Worm (Caenorhabditis elegans): ENCODE results near the gene Y116A8C.38.
A peak's percentile ranks its signal among the peaks of the same experiment; 100 is the strongest.

Y116A8C.38 gene

DNA sequence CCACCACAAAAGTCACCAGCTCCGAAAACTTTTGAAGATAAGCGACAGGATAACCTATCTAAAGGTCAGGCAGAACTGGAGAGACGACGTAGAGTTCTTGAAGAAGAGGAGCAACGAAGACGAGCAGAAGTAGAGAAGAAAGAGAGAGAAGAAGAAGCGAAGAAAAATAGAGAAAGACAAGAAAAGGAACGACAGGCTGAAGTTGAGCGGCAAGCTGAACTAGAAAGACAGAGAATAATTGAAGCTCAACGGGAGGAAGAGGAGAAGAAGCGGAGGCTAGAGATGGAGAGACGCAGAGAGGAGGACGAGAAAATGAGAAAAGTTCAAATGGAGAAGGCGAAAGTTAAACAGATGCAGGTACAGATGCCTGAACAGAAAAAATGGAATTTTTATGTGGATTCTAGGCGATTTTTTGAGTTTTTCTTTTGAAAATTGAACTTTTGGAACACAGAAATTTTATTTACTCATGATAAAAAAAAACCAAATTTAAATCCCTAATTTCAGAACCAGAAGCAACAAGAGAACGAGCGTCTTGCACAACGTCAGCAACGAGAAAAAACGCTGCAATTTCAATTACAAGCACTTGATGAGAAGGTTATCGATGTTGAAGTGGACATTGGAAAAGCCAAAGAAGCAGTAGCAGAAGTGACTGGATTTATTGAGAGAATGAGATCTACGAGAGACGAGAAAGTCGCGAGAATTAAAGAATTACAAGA, 10.1 kb upstream of the Y116A8C.38 start:
- no peak for TF ChIP-seq ceh-24 (tag; optimal IDR thresholded peaks at IDR 0.05)
- TF ChIP-seq zip-5 (tag; optimal IDR thresholded peaks at IDR 0.05), result no peak
- no peak for TF ChIP-seq K02D7.2 (tag; optimal IDR thresholded peaks at IDR 0.05)
- TF ChIP-seq unc-42 (tag; optimal IDR thresholded peaks at IDR 0.05), result peak; percentile 2
- TF ChIP-seq ahr-1 (tag; optimal IDR thresholded peaks at IDR 0.05), result no peak

DNA sequence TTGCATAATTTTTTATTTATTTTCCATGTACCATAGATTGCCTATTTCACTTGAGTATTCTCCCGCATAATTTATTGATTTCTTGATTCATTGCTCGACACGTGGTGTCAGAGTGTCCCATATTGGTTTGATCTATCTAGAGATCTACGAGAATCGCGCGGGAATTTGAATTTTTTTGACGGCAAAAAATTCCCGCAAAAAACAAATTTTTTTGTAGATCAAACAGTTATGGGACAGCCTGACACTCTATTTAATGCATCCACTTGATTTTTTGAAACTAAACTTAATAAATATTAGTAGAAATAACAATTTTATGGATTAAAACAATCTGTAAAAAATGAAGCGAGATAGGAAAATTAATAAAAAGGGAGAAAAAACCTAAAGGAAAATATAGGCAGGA, 5.4 kb upstream of the Y116A8C.38 start:
- no peak for TF ChIP-seq ref-2 (tag; optimal IDR thresholded peaks at IDR 0.05)
- TF ChIP-seq ceh-24 (tag; optimal IDR thresholded peaks at IDR 0.05), result no peak
- TF ChIP-seq fax-1 (tag; optimal IDR thresholded peaks at IDR 0.05), result no peak

DNA sequence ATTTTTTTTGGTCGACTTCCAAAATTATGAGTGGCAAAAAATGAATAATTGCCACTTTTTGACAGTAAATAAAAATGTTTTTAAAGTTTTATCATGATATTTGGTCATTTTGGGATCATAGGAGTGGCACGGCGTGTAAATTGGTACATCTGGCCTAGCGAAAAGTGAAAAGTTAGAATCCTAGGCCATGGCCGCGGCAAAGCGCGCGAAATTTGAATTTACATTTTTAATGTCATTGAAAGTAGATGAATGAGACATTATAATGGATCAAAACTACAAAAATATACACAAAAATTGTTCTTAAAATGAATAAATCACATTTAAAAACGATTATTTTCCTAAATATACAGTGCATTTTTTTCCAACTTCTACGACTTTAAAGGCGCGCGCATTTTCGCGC, 4.8 kb upstream of the Y116A8C.38 start:
- TF ChIP-seq pag-3 (tag; optimal IDR thresholded peaks at IDR 0.05; ENCODE audit: borderline replicate concordance) (no peak), sox-2 (GFP tag; IDR thresholded peaks at IDR 0.05) (no peak), che-1 (tag; optimal IDR thresholded peaks at IDR 0.05) (no peak), lim-6 (tag; optimal IDR thresholded peaks at IDR 0.05) (no peak), madf-2 (tag; optimal IDR thresholded peaks at IDR 0.05) (no peak), unc-42 (tag; optimal IDR thresholded peaks at IDR 0.05) (no peak), T23F11.4 (GFP tag; optimal IDR thresholded peaks at IDR 0.05) (no peak), fkh-6 (tag; optimal IDR thresholded peaks at IDR 0.05) (no peak)

DNA sequence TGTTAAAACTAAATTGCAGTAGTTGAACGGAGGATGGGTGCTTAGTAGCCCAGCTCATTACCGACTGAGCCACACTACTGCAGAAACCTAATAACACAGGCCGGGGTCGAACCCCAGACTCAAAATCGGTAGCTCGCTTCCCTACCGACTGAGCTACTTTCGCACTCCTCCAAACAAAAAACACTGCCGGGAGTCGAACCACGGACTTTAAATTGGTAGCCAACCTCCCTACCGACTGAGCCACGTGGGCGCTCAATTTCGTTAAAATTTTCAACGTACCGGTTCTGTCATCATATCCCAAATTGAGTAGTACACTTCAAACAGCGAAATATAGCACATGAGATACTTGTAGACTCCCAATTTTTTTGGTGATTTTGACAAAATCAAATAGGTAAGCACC, 19.1 kb downstream of the Y116A8C.38 start:
- TF ChIP-seq sdc-2 (tag; optimal IDR thresholded peaks at IDR 0.05) (no peak), pros-1 (tag; optimal IDR thresholded peaks at IDR 0.05) (no peak), lin-11 (tag; optimal IDR thresholded peaks at IDR 0.05) (no peak), ceh-31 (tag; optimal IDR thresholded peaks at IDR 0.05) (no peak), ttx-3 (tag; optimal IDR thresholded peaks at IDR 0.05) (no peak), ceh-9 (tag; optimal IDR thresholded peaks at IDR 0.05) (no peak), ceh-30 (tag; optimal IDR thresholded peaks at IDR 0.05) (no peak)

DNA sequence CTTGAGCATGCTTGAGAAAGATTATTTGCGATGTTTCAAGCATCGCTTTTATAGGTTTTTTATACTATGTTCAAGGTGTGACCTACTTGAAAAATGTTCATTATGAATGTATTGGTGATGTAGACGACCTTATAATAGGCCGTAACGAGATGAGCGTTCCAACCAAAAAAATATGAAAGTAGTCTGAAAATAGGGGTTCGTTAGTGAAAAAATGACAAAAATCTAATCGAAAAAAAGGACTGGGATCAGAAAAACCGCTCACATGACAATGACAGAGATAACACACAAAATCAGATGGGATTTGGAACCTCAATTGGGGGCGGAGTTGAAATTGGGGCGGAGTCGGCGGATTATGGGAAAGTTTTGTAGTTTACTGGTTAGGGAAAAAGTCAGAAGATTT, 19.5 kb downstream of the Y116A8C.38 start, which contains the start of gene Y116A8C.40:
Y116A8C.40 (minus strand) TSS at position 101 of the 400 bp plus-strand sequence.
- TF ChIP-seq pha-4 (tag; optimal IDR thresholded peaks at IDR 0.05) (no peak), ceh-2 (tag; optimal IDR thresholded peaks at IDR 0.05) (no peak), fax-1 (tag; optimal IDR thresholded peaks at IDR 0.05) (no peak), ref-2 (tag; optimal IDR thresholded peaks at IDR 0.05) (no peak), eyg-1 (tag; optimal IDR thresholded peaks at IDR 0.05) (no peak)

- no peak for TF ChIP-seq unc-55 (GFP tag; optimal IDR thresholded peaks at IDR 0.05)
- TF ChIP-seq sdc-2 (tag; optimal IDR thresholded peaks at IDR 0.05), result no peak
- no peak for TF ChIP-seq zip-5 (tag; optimal IDR thresholded peaks at IDR 0.05)
- TF ChIP-seq pros-1 (tag; optimal IDR thresholded peaks at IDR 0.05), result no peak
- TF ChIP-seq syd-9 (tag; optimal IDR thresholded peaks at IDR 0.05), result no peak
- TF ChIP-seq ceh-31 (tag; optimal IDR thresholded peaks at IDR 0.05), result no peak
- TF ChIP-seq ceh-9 (tag; optimal IDR thresholded peaks at IDR 0.05), result no peak
- TF ChIP-seq pqm-1 (tag; optimal IDR thresholded peaks at IDR 0.05), result no peak
- no peak for TF ChIP-seq madf-2 (tag; optimal IDR thresholded peaks at IDR 0.05)
- no peak for TF ChIP-seq pha-4 (tag; optimal IDR thresholded peaks at IDR 0.05)
- no peak for TF ChIP-seq ama-1 (optimal IDR thresholded peaks at IDR 0.05)
- TF ChIP-seq eyg-1 (tag; optimal IDR thresholded peaks at IDR 0.05), result no peak
- TF ChIP-seq dmd-4 (tag; optimal IDR thresholded peaks at IDR 0.05; ENCODE audit: borderline replicate concordance), result no peak
- no peak for TF ChIP-seq unc-3 (GFP tag; conservative IDR thresholded peaks at IDR 0.05)
- TF ChIP-seq unc-3 (tag; optimal IDR thresholded peaks at IDR 0.05), result no peak
- no peak for TF ChIP-seq ceh-30 (tag; optimal IDR thresholded peaks at IDR 0.05)
- TF ChIP-seq ceh-48 (tag; optimal IDR thresholded peaks at IDR 0.05), result no peak
- TF ChIP-seq pax-1 (tag; optimal IDR thresholded peaks at IDR 0.05), result no peak
- no peak for TF ChIP-seq sox-2 (GFP tag; IDR thresholded peaks at IDR 0.05)
Observed at ce11 chrIV:17153002-17153401, 21.7 kb downstream of the Y116A8C.38 start.
